Fruit fly (Drosophila melanogaster) whole organism, adult: ENCODE results near the gene smp-30.

Source experiments
- CG11617 ChIP-seq: fragments of 200-800 bp; sonication (Bioruptor generic); optimal IDR thresholded peaks from 2 replicates; lab custom pipeline; 2017; ENCODE audit warnings: mild to moderate bottlenecking, missing biosample characterization, missing genetic modification reagents, missing genetic modification characterization
- CG12768 ChIP-seq: fragments of 200-800 bp; sonication (Bioruptor generic); optimal IDR thresholded peaks from 2 replicates; lab custom pipeline; 2017; ENCODE audit warnings: missing biosample characterization, missing genetic modification characterization, mild to moderate bottlenecking, moderate library complexity, missing genetic modification reagents
- CG14711 ChIP-seq: fragments of 200-800 bp; sonication (Bioruptor generic); optimal IDR thresholded peaks from 2 replicates; lab custom pipeline; 2018; ENCODE audit warnings: missing biosample characterization, mild to moderate bottlenecking, missing genetic modification characterization, moderate library complexity
- CG1620 ChIP-seq: fragments of 200-800 bp; sonication (Bioruptor generic); optimal IDR thresholded peaks from 2 replicates; lab custom pipeline; 2016; ENCODE audit warnings: missing biosample characterization, missing genetic modification characterization
- CG33017 ChIP-seq: fragments of 200-800 bp; sonication (Bioruptor generic); optimal IDR thresholded peaks from 2 replicates; lab custom pipeline; 2018; ENCODE audit warnings: missing biosample characterization, mild to moderate bottlenecking, missing genetic modification characterization, moderate library complexity
- Clk ChIP-seq: fragments of 200-800 bp; sonication (Bioruptor generic); optimal IDR thresholded peaks from 2 replicates; lab custom pipeline; 2017; ENCODE audit warnings: missing biosample characterization, missing genetic modification characterization
- Hr96 ChIP-seq: fragments of 200-800 bp; sonication (Bioruptor generic); optimal IDR thresholded peaks from 2 replicates; lab custom pipeline; 2016; ENCODE audit warnings: missing biosample characterization, missing genetic modification characterization
- Mnt ChIP-seq: fragments of 200-800 bp; sonication (Bioruptor generic); optimal IDR thresholded peaks from 2 replicates; lab custom pipeline; 2016; ENCODE audit warnings: missing biosample characterization, mild to moderate bottlenecking, missing genetic modification characterization
- cnc ChIP-seq, 2 experiments: fragments of >200 bp; optimal IDR thresholded peaks; 2 replicates each; lab custom pipeline; 2017
- kay ChIP-seq: fragments of 200-800 bp; sonication (Bioruptor generic); peaks from one replicate; lab custom pipeline; 2016; ENCODE audit warnings: missing biosample characterization, missing genetic modification characterization, borderline replicate concordance
- toe ChIP-seq: fragments of 200-800 bp; sonication (Bioruptor generic); optimal IDR thresholded peaks from 2 replicates; lab custom pipeline; 2016; ENCODE audit warnings: missing biosample characterization, missing genetic modification characterization

dm6 chr3R:14742064-14742463, 9.0 kb downstream of the smp-30 start:
- TF ChIP-seq toe (no peak), cnc (optimal IDR thresholded peaks at IDR 0.05; lab: Kevin White, UChicago) (no peak), Mnt (GFP tag; lab: Kevin White, UChicago) (no peak), CG11617 (GFP tag; lab: Kevin White, UChicago) (no peak), CG14711 (tag; lab: Kevin White, UChicago) (no peak), kay (GFP tag; lab: Kevin White, UChicago) (no peak), Clk (GFP tag; lab: Kevin White, UChicago) (no peak), CG33017 (no peak), CG12768 (no peak), CG1620 (no peak), Hr96 (GFP tag; lab: Kevin White, UChicago) (no peak)
